Fruit fly (Drosophila melanogaster) whole organism, embryonic: Measurements from ENCODE around the gene CG31287.

Source experiments
- Abd-B ChIP-seq: fragments of 200-800 bp; sonication (Bioruptor generic); optimal IDR thresholded peaks from 2 replicates; lab custom pipeline; 2018; ENCODE audit warnings: missing biosample characterization, mild to moderate bottlenecking, missing genetic modification characterization, moderate library complexity
- B-H1 ChIP-seq: fragments of 200-800 bp; sonication (Bioruptor generic); IDR thresholded peaks from 3 replicates; pipeline ENCODE4 v1.3.6; 2022; ENCODE audit warnings: missing biosample characterization, missing genetic modification characterization
- B-H2 ChIP-seq: fragments of 200-800 bp; sonication (Bioruptor generic); optimal IDR thresholded peaks from 2 replicates; lab custom pipeline; 2018; ENCODE audit warnings: missing biosample characterization, mild to moderate bottlenecking, missing genetic modification characterization
- CG1024 ChIP-seq: fragments of 200-800 bp; sonication (Bioruptor generic); IDR thresholded peaks from 2 replicates; pipeline ENCODE4 v1.3.6; 2022; ENCODE audit warnings: missing biosample characterization, missing genetic modification characterization
- CG11560 ChIP-seq: fragments of 200-800 bp; sonication (Bioruptor generic); IDR thresholded peaks from 3 replicates; pipeline ENCODE4 v1.3.6; 2022; ENCODE audit warnings: missing biosample characterization, missing genetic modification characterization
- CG12104 ChIP-seq: fragments of 200-800 bp; sonication (Bioruptor generic); optimal IDR thresholded peaks from 3 replicates; lab custom pipeline; 2016; ENCODE audit warnings: missing biosample characterization, missing genetic modification characterization
- CG14441 ChIP-seq: fragments of 200-800 bp; sonication (Bioruptor generic); IDR thresholded peaks from 2 replicates; pipeline ENCODE4 v1.3.6; 2022; ENCODE audit warnings: missing biosample characterization, missing genetic modification characterization
- CG14710 ChIP-seq: fragments of 200-800 bp; sonication (Bioruptor generic); optimal IDR thresholded peaks from 3 replicates; lab custom pipeline; 2019; ENCODE audit warnings: missing biosample characterization, mild to moderate bottlenecking, missing genetic modification characterization, moderate library complexity
- CG15479 ChIP-seq: fragments of 200-800 bp; sonication (Bioruptor generic); optimal IDR thresholded peaks from 3 replicates; lab custom pipeline; 2019; ENCODE audit warnings: missing biosample characterization, mild to moderate bottlenecking, missing genetic modification characterization, moderate library complexity
- CG17829 ChIP-seq: fragments of 200-800 bp; optimal IDR thresholded peaks from 2 replicates; lab custom pipeline; 2019; ENCODE audit warnings: missing biosample characterization, mild to moderate bottlenecking, missing genetic modification characterization, moderate library complexity
- CG18619 ChIP-seq: fragments of 200-800 bp; sonication (Bioruptor generic); optimal IDR thresholded peaks from 3 replicates; lab custom pipeline; 2017; ENCODE audit warnings: missing biosample characterization, mild to moderate bottlenecking, missing genetic modification characterization
- CG3281 ChIP-seq: fragments of 200-800 bp; sonication (Bioruptor generic); optimal IDR thresholded peaks from 3 replicates; lab custom pipeline; 2017; ENCODE audit warnings: missing biosample characterization, mild to moderate bottlenecking, missing genetic modification characterization
- CG3838 ChIP-seq: fragments of 200-800 bp; sonication (Bioruptor generic); optimal IDR thresholded peaks from 3 replicates; lab custom pipeline; 2016; ENCODE audit warnings: missing biosample characterization, missing genetic modification characterization
- CG3995 ChIP-seq: fragments of 200-800 bp; sonication (Bioruptor generic); optimal IDR thresholded peaks from 3 replicates; lab custom pipeline; 2016; ENCODE audit warnings: missing biosample characterization, missing genetic modification characterization
- CG43689 ChIP-seq: fragments of 200-800 bp; sonication (Bioruptor generic); IDR thresholded peaks from 2 replicates; pipeline ENCODE4 v1.3.6; 2022; ENCODE audit warnings: missing biosample characterization, missing genetic modification characterization
- CG4424 ChIP-seq: fragments of 200-800 bp; sonication (Bioruptor generic); optimal IDR thresholded peaks from 3 replicates; lab custom pipeline; 2016; ENCODE audit warnings: missing biosample characterization, missing genetic modification characterization
- CG4707 ChIP-seq: fragments of 200-800 bp; sonication (Bioruptor generic); optimal IDR thresholded peaks from 2 replicates; lab custom pipeline; 2018; ENCODE audit warnings: missing biosample characterization, mild to moderate bottlenecking, missing genetic modification characterization, moderate library complexity
- CG6813 ChIP-seq: fragments of 200-800 bp; sonication (Bioruptor generic); optimal IDR thresholded peaks from 2 replicates; lab custom pipeline; 2017; ENCODE audit warnings: missing biosample characterization, missing genetic modification characterization, mild to moderate bottlenecking, moderate library complexity, missing genetic modification reagents
- CG7987 ChIP-seq: fragments of 200-800 bp; sonication (Bioruptor generic); optimal IDR thresholded peaks from 2 replicates; lab custom pipeline; 2018; ENCODE audit warnings: missing biosample characterization, mild to moderate bottlenecking, missing genetic modification characterization, moderate library complexity
- CG8765 ChIP-seq: fragments of 200-800 bp; sonication (Bioruptor generic); IDR thresholded peaks from 2 replicates; pipeline ENCODE4 v1.3.6; 2022; ENCODE audit warnings: missing biosample characterization, missing genetic modification characterization
- Dip3 ChIP-seq: fragments of 200-800 bp; sonication (Bioruptor generic); optimal IDR thresholded peaks from 3 replicates; lab custom pipeline; 2016; ENCODE audit warnings: missing biosample characterization, missing genetic modification characterization
- Fer2 ChIP-seq: fragments of 200-800 bp; sonication (Bioruptor generic); optimal IDR thresholded peaks from 2 replicates; lab custom pipeline; 2018; ENCODE audit warnings: missing biosample characterization, mild to moderate bottlenecking, missing genetic modification characterization, moderate library complexity
- Fer3 ChIP-seq: fragments of 200-800 bp; sonication (Bioruptor generic); optimal IDR thresholded peaks from 2 replicates; lab custom pipeline; 2018; ENCODE audit warnings: missing biosample characterization, mild to moderate bottlenecking, missing genetic modification characterization, moderate library complexity
- HmgZ ChIP-seq: fragments of 200-800 bp; sonication (Bioruptor generic); optimal IDR thresholded peaks from 2 replicates; lab custom pipeline; 2018; ENCODE audit warnings: missing biosample characterization, mild to moderate bottlenecking, missing genetic modification characterization
- Hr3 ChIP-seq: fragments of 200-800 bp; sonication (Bioruptor generic); optimal IDR thresholded peaks from 3 replicates; lab custom pipeline; 2016; ENCODE audit warnings: missing biosample characterization, missing genetic modification characterization
- Hr51 ChIP-seq, 2 experiments: fragments of 200-800 bp; sonication (Bioruptor generic); optimal IDR thresholded peaks; 2 replicates in 1 of 2; 3 replicates in 1 of 2; lab custom pipeline; 2016 to 2018; ENCODE audit warnings: missing biosample characterization in 2 of 2, missing genetic modification characterization in 2 of 2, mild to moderate bottlenecking in 1 of 2, moderate library complexity in 1 of 2
- NfI ChIP-seq: fragments of 200-800 bp; sonication (Bioruptor generic); optimal IDR thresholded peaks from 3 replicates; lab custom pipeline; 2018; ENCODE audit warnings: missing biosample characterization, mild to moderate bottlenecking, missing genetic modification characterization, moderate library complexity
- Oaz ChIP-seq: fragments of 200-800 bp; sonication (Bioruptor generic); IDR thresholded peaks from 2 replicates; pipeline ENCODE4 v1.3.6; 2022; ENCODE audit warnings: missing biosample characterization, missing genetic modification characterization
- Poxn ChIP-seq: fragments of 200-800 bp; sonication (Bioruptor generic); IDR thresholded peaks from 2 replicates; pipeline ENCODE4 v1.3.6; 2022; ENCODE audit warnings: missing biosample characterization, missing genetic modification characterization
- Six4 ChIP-seq: fragments of 200-800 bp; sonication (Bioruptor generic); optimal IDR thresholded peaks from 2 replicates; lab custom pipeline; 2016; ENCODE audit warnings: missing biosample characterization, missing genetic modification characterization
- Sox102F ChIP-seq: fragments of 200-800 bp; sonication (Bioruptor generic); optimal IDR thresholded peaks from 2 replicates; lab custom pipeline; 2018; ENCODE audit warnings: missing biosample characterization, mild to moderate bottlenecking, missing genetic modification characterization, moderate library complexity
- ash1 ChIP-seq: fragments of 200-800 bp; sonication (Bioruptor generic); optimal IDR thresholded peaks from 2 replicates; lab custom pipeline; 2018; ENCODE audit warnings: missing biosample characterization, mild to moderate bottlenecking, missing genetic modification characterization
- ci ChIP-seq: fragments of 200-800 bp; sonication (Bioruptor generic); IDR thresholded peaks from 3 replicates; pipeline ENCODE4 v1.3.6; 2022; ENCODE audit warnings: missing biosample characterization, missing genetic modification characterization
- dpn ChIP-seq, 2 experiments: fragments of 200-800 bp; sonication (Bioruptor generic); optimal IDR thresholded peaks; 3 replicates each; lab custom pipeline; 2016; ENCODE audit warnings: missing biosample characterization in 2 of 2, missing genetic modification characterization in 2 of 2
- en ChIP-seq: fragments of 200-800 bp; sonication (Bioruptor generic); optimal IDR thresholded peaks from 2 replicates; lab custom pipeline; 2016; ENCODE audit warnings: missing biosample characterization, missing genetic modification characterization
- eyg ChIP-seq: fragments of 200-800 bp; sonication (Bioruptor generic); optimal IDR thresholded peaks from 3 replicates; lab custom pipeline; 2016; ENCODE audit warnings: missing biosample characterization, missing genetic modification characterization
- hth ChIP-seq: fragments of >200 bp; optimal IDR thresholded peaks from 2 replicates; lab custom pipeline; 2017; ENCODE audit warnings: inconsistent platforms
- maf-S ChIP-seq: fragments of 200-800 bp; sonication (Bioruptor generic); optimal IDR thresholded peaks from 2 replicates; lab custom pipeline; 2016; ENCODE audit warnings: missing biosample characterization, missing genetic modification characterization
- onecut ChIP-seq: fragments of 200-800 bp; sonication (Bioruptor generic); IDR thresholded peaks from 2 replicates; pipeline ENCODE4 v1.3.6; 2022; ENCODE audit warnings: missing biosample characterization, missing genetic modification characterization
- p53 ChIP-seq: fragments of 200-800 bp; sonication (Bioruptor generic); optimal IDR thresholded peaks from 2 replicates; lab custom pipeline; 2016; ENCODE audit warnings: missing biosample characterization, missing genetic modification characterization
- pho ChIP-seq: fragments of 200-800 bp; sonication (Bioruptor generic); optimal IDR thresholded peaks from 2 replicates; lab custom pipeline; 2016; ENCODE audit warnings: missing biosample characterization, missing genetic modification characterization
- salm ChIP-seq: fragments of 200-800 bp; sonication (Bioruptor generic); optimal IDR thresholded peaks from 2 replicates; lab custom pipeline; 2018; ENCODE audit warnings: missing biosample characterization, mild to moderate bottlenecking, missing genetic modification characterization
- scrt ChIP-seq: fragments of 200-800 bp; sonication (Bioruptor generic); optimal IDR thresholded peaks from 2 replicates; lab custom pipeline; 2018; ENCODE audit warnings: missing biosample characterization, mild to moderate bottlenecking, missing genetic modification characterization, moderate library complexity
- sens-2 ChIP-seq: fragments of 200-800 bp; sonication (Bioruptor generic); IDR thresholded peaks from 2 replicates; pipeline ENCODE4 v1.3.6; 2022; ENCODE audit warnings: missing biosample characterization, missing genetic modification characterization
- sim ChIP-seq: fragments of 200-800 bp; sonication (Bioruptor generic); IDR thresholded peaks from 2 replicates; pipeline ENCODE4 v1.3.6; 2022; ENCODE audit warnings: missing biosample characterization, missing genetic modification characterization
- sima ChIP-seq: fragments of 200-800 bp; sonication (Bioruptor generic); optimal IDR thresholded peaks from 2 replicates; lab custom pipeline; 2016; ENCODE audit warnings: missing biosample characterization, missing genetic modification characterization
- sob ChIP-seq: fragments of 200-800 bp; sonication (Bioruptor generic); IDR thresholded peaks from 2 replicates; pipeline ENCODE4 v1.3.6; 2022; ENCODE audit warnings: missing biosample characterization, missing genetic modification characterization
- stwl ChIP-seq: fragments of 200-800 bp; sonication (Bioruptor generic); optimal IDR thresholded peaks from 3 replicates; lab custom pipeline; 2018; ENCODE audit warnings: missing biosample characterization, mild to moderate bottlenecking, missing genetic modification characterization, moderate library complexity
- tna ChIP-seq: fragments of 200-800 bp; sonication (Bioruptor generic); IDR thresholded peaks from 2 replicates; pipeline ENCODE4 v1.3.6; 2022; ENCODE audit warnings: missing biosample characterization, missing genetic modification characterization; ENCODE audit not compliant: partially characterized antibody
- zen2 ChIP-seq: fragments of 200-800 bp; sonication (Bioruptor generic); IDR thresholded peaks from 3 replicates; pipeline ENCODE4 v1.3.6; 2022; ENCODE audit warnings: missing biosample characterization, missing genetic modification characterization; ENCODE audit not compliant: partially characterized antibody

CG31287 gene

DNA sequence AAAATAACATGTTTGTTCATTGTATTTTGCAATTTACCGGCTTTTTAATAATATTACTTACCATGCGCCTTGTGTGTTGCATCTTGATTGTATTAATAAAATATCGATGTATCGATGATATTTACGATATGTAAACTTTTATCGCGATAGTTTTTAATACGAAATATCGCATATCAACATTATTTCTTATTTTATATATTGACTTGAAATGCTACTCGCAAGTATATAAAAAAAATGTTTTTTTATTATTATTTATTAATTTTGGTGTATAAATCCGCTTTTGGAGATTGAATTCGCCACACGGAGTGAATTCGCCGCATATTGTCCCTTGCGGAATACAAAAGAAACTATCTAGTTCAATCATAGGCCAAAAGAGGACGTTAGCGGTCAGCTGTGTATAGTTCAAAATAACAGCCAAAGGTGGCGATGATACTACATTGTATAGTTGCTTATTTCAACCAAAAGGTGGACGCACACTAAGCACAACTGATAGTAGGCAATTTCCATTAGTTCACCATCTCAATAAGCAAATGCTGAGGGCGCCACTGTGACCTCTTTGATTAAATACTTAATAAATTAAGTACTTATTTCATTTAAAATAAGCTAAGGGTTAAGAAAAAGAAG, 2.1 kb downstream of the CG31287 start, which contains the start of gene mtSSB (continued):
- TF ChIP-seq eyg, result peak; percentile 48
- TF ChIP-seq CG11560 (tag; lab: Robert Waterston, UW), result peak; percentile 76
- TF ChIP-seq CG1024 (GFP tag; lab: Robert Waterston, UW), result peak; percentile 91
- TF ChIP-seq sim (GFP tag; lab: Robert Waterston, UW), result peak; percentile 70
- peak; percentile 74 to 86 for TF ChIP-seq Hr51 (GFP tag; optimal IDR thresholded peaks at IDR 0.05; lab: Kevin White, UChicago)
- TF ChIP-seq sima (GFP tag; lab: Kevin White, UChicago), result no peak
- TF ChIP-seq Six4 (GFP tag; lab: Kevin White, UChicago), result peak; percentile 88
- TF ChIP-seq ash1 (GFP tag; lab: Kevin White, UChicago), result peak; percentile 88
- peak; percentile 78 for TF ChIP-seq CG14710 (tag; lab: Kevin White, UChicago)
- TF ChIP-seq en (GFP tag; lab: Kevin White, UChicago), result peak; percentile 59
- peak; percentile 85 for TF ChIP-seq HmgZ (tag; lab: Kevin White, UChicago)
- peak; percentile 90 for TF ChIP-seq Sox102F (GFP tag; lab: Kevin White, UChicago)
- TF ChIP-seq Oaz (GFP tag; lab: Robert Waterston, UW), result peak; percentile 65
- peak; percentile 80 for TF ChIP-seq stwl
- peak; percentile 29 for TF ChIP-seq CG3995 (GFP tag; lab: Kevin White, UChicago)
- TF ChIP-seq salm (tag; lab: Kevin White, UChicago), result peak; percentile 53
- TF ChIP-seq onecut (GFP tag; lab: Robert Waterston, UW), result peak; percentile 92
- TF ChIP-seq CG6813 (GFP tag; lab: Kevin White, UChicago), result peak; percentile 59
- TF ChIP-seq p53 (GFP tag; lab: Kevin White, UChicago), result peak; percentile 77
- TF ChIP-seq sob, result peak; percentile 91
- peak; percentile 46 for TF ChIP-seq Abd-B
- TF ChIP-seq pho (GFP tag; lab: Kevin White, UChicago), result peak; percentile 63
- peak; percentile 93 for TF ChIP-seq CG14441 (GFP tag; lab: Robert Waterston, UW)
- peak; percentile 81 for TF ChIP-seq B-H2 (GFP tag; lab: Kevin White, UChicago)
- TF ChIP-seq ci (GFP tag; lab: Robert Waterston, UW), result peak; percentile 97
- peak; percentile 87 for TF ChIP-seq CG4424 (GFP tag; lab: Kevin White, UChicago)
- peak; percentile 82 for TF ChIP-seq NfI (GFP tag; lab: Kevin White, UChicago)
- peak; percentile 89 to 93 for TF ChIP-seq dpn (GFP tag; optimal IDR thresholded peaks at IDR 0.05; lab: Kevin White, UChicago)
- peak; percentile 11; the same call in 1 of the 2 replicates for TF ChIP-seq Poxn
- TF ChIP-seq maf-S (GFP tag; lab: Kevin White, UChicago), result peak; percentile 73
- peak; percentile 40 for TF ChIP-seq CG3281
- TF ChIP-seq CG4707 (GFP tag; lab: Kevin White, UChicago), result peak; percentile 75
- TF ChIP-seq Hr3, result peak; percentile 90
- peak; percentile 46 for TF ChIP-seq Fer2
- peak; percentile 98 for TF ChIP-seq tna (GFP tag; lab: Robert Waterston, UW)
- TF ChIP-seq CG17829 (tag; lab: Kevin White, UChicago), result peak; percentile 91
- TF ChIP-seq B-H1, result peak; percentile 85
- TF ChIP-seq CG8765 (GFP tag; lab: Robert Waterston, UW), result peak; percentile 74; the same call in 1 of the 2 replicates
- TF ChIP-seq zen2 (GFP tag; lab: Robert Waterston, UW), result peak; percentile 100
- TF ChIP-seq hth, result no peak
- peak; percentile 59 for TF ChIP-seq Dip3 (GFP tag; lab: Kevin White, UChicago)
- TF ChIP-seq Fer3 (tag; lab: Kevin White, UChicago), result peak; percentile 85
- no peak for TF ChIP-seq CG15479 (GFP tag; lab: Kevin White, UChicago)
- peak; percentile 68 for TF ChIP-seq scrt (GFP tag; lab: Kevin White, UChicago)
- TF ChIP-seq CG3838, result peak; percentile 64
- TF ChIP-seq CG7987 (GFP tag; lab: Kevin White, UChicago), result peak; percentile 94
- peak; percentile 78 for TF ChIP-seq CG43689
- TF ChIP-seq CG18619, result peak; percentile 75
- peak; percentile 57 for TF ChIP-seq CG12104
- TF ChIP-seq sens-2 (GFP tag; lab: Robert Waterston, UW), result peak; percentile 88
